Worm (Caenorhabditis elegans) whole organism, mixed stage, embryonic: ENCODE measurements around the gene F43E2.11.
"Not testable (repeated sequence)": the region's sequence is repeated elsewhere in the genome, so short reads cannot be mapped to it uniquely, and the experiment has no call there.

Experiments
- M03D4.4 ChIP-seq: sonication (generic microtip); optimal IDR thresholded peaks from 2 replicates; lab custom pipeline; 2017; ENCODE audit warnings: mild to moderate bottlenecking, missing genetic modification characterization, missing compliant biosample characterization
- bed-3 ChIP-seq: fragments of 200-800 bp; sonication (Bioruptor generic); optimal IDR thresholded peaks from 3 replicates; lab custom pipeline; 2018; ENCODE audit warnings: mild to moderate bottlenecking, missing genetic modification characterization, moderate library complexity, missing compliant biosample characterization
- ceh-43 ChIP-seq: fragments of 200-800 bp; sonication (Bioruptor generic); optimal IDR thresholded peaks from 2 replicates; lab custom pipeline; 2018; ENCODE audit warnings: mild to moderate bottlenecking, missing genetic modification characterization, moderate library complexity, missing compliant biosample characterization
- ceh-83 ChIP-seq: fragments of 200-800 bp; sonication (Bioruptor generic); optimal IDR thresholded peaks from 2 replicates; lab custom pipeline; 2018; ENCODE audit warnings: mild to moderate bottlenecking, missing genetic modification characterization, missing compliant biosample characterization
- ces-1 ChIP-seq: fragments of 150-350 bp; optimal IDR thresholded peaks from 2 replicates; lab custom pipeline; 2014; ENCODE audit warnings: missing biosample characterization, missing genetic modification reagents, missing genetic modification characterization
- cnd-1 ChIP-seq: fragments of 200-800 bp; sonication (Bioruptor generic); optimal IDR thresholded peaks from 2 replicates; lab custom pipeline; 2018; ENCODE audit warnings: mild to moderate bottlenecking, missing genetic modification characterization, missing compliant biosample characterization
- elt-1 ChIP-seq: sonication (generic microtip); optimal IDR thresholded peaks from 2 replicates; lab custom pipeline; 2017; ENCODE audit warnings: missing genetic modification characterization, mild to moderate bottlenecking, missing compliant biosample characterization, antibody characterized with exemption, moderate library complexity, borderline replicate concordance; ENCODE audit not compliant: insufficient read depth
- elt-3 ChIP-seq: fragments of 150-350 bp; optimal IDR thresholded peaks from 2 replicates; lab custom pipeline; 2014; ENCODE audit warnings: missing biosample characterization, missing genetic modification characterization
- flh-1 ChIP-seq: fragments of 200-800 bp; sonication (Bioruptor generic); optimal IDR thresholded peaks from 2 replicates; lab custom pipeline; 2018; ENCODE audit warnings: mild to moderate bottlenecking, missing genetic modification characterization, moderate library complexity, missing compliant biosample characterization
- ham-2 ChIP-seq: fragments of 200-800 bp; sonication (Bioruptor generic); optimal IDR thresholded peaks from 2 replicates; lab custom pipeline; 2018; ENCODE audit warnings: mild to moderate bottlenecking, missing genetic modification characterization, missing compliant biosample characterization
- hlh-1 ChIP-seq: fragments of 150-350 bp; optimal IDR thresholded peaks from 2 replicates; lab custom pipeline; 2014; ENCODE audit warnings: missing biosample characterization, missing genetic modification reagents, missing genetic modification characterization
- lin-13 ChIP-seq: fragments of 150-350 bp; optimal IDR thresholded peaks from 2 replicates; lab custom pipeline; 2014; ENCODE audit warnings: missing biosample characterization, missing genetic modification characterization
- lsy-2 ChIP-seq: fragments of 150-350 bp; optimal IDR thresholded peaks from 2 replicates; lab custom pipeline; 2014; ENCODE audit warnings: missing biosample characterization, missing genetic modification characterization
- mab-5 ChIP-seq: fragments of 150-350 bp; optimal IDR thresholded peaks from 2 replicates; lab custom pipeline; 2014; ENCODE audit warnings: missing biosample characterization, missing genetic modification characterization
- mep-1 ChIP-seq: fragments of 150-350 bp; optimal IDR thresholded peaks from 2 replicates; lab custom pipeline; 2017; ENCODE audit warnings: missing biosample characterization, missing genetic modification reagents, missing genetic modification characterization, inconsistent platforms
- mls-2 ChIP-seq: sonication (generic microtip); optimal IDR thresholded peaks from 2 replicates; lab custom pipeline; 2016; ENCODE audit warnings: mild to moderate bottlenecking, missing genetic modification characterization, moderate library complexity, missing compliant biosample characterization
- nhr-12 ChIP-seq: fragments of 150-350 bp; optimal IDR thresholded peaks from 2 replicates; lab custom pipeline; 2014; ENCODE audit warnings: missing biosample characterization, missing genetic modification characterization
- nhr-2 ChIP-seq: fragments of 150-350 bp; optimal IDR thresholded peaks from 2 replicates; lab custom pipeline; 2014; ENCODE audit warnings: missing biosample characterization, missing genetic modification characterization
- nhr-237 ChIP-seq: fragments of 150-350 bp; optimal IDR thresholded peaks from 2 replicates; lab custom pipeline; 2014; ENCODE audit warnings: missing biosample characterization, missing genetic modification characterization
- nhr-28 ChIP-seq: fragments of 150-350 bp; optimal IDR thresholded peaks from 2 replicates; lab custom pipeline; 2014; ENCODE audit warnings: missing biosample characterization, missing genetic modification characterization
- nhr-76 ChIP-seq: sonication (generic microtip); optimal IDR thresholded peaks from 2 replicates; lab custom pipeline; 2017; ENCODE audit warnings: missing biosample characterization, missing genetic modification characterization
- pha-4 ChIP-seq: fragments of 150-350 bp; optimal IDR thresholded peaks from 2 replicates; lab custom pipeline; 2018; ENCODE audit warnings: missing biosample characterization, missing genetic modification reagents, missing genetic modification characterization
- sem-2 ChIP-seq: fragments of 200-800 bp; sonication (Bioruptor generic); optimal IDR thresholded peaks from 2 replicates; lab custom pipeline; 2018; ENCODE audit warnings: mild to moderate bottlenecking, missing genetic modification characterization, missing compliant biosample characterization
- snpc-4 ChIP-seq: fragments of 150-350 bp; optimal IDR thresholded peaks from 2 replicates; lab custom pipeline; 2014; ENCODE audit warnings: missing biosample characterization, missing genetic modification characterization
- sptf-1 ChIP-seq: sonication (generic microtip); optimal IDR thresholded peaks from 2 replicates; lab custom pipeline; 2017; ENCODE audit warnings: mild to moderate bottlenecking, missing genetic modification characterization, moderate library complexity, missing compliant biosample characterization
- unc-120 ChIP-seq: sonication (generic microtip); optimal IDR thresholded peaks from 2 replicates; lab custom pipeline; 2017; ENCODE audit warnings: missing genetic modification characterization, missing compliant biosample characterization; ENCODE audit not compliant: poor library complexity, severe bottlenecking
- unc-62 ChIP-seq: fragments of 150-350 bp; optimal IDR thresholded peaks from 2 replicates; lab custom pipeline; 2014; ENCODE audit warnings: missing biosample characterization, missing genetic modification reagents, missing genetic modification characterization
- zip-8 ChIP-seq: fragments of 150-350 bp; optimal IDR thresholded peaks from 2 replicates; lab custom pipeline; 2014; ENCODE audit warnings: missing biosample characterization, missing genetic modification characterization

The F43E2.11 gene

DNA sequence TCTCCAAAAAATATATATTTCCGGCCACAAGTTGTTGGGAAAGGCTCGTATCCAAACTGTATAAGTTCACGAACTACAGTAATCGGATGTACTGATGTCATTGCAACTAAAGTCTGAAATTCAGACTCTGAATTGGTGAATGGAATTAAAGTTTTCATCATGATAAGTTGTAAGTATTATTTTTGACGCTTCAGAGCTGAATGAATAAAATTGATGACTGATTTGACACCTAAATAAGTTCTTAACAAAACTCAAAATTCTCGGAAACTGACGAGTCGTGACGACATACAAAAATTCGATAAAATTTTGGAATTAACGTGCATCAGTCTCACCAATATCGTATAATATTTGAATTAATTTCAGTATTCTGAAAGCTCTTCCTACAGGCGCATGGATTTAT is at the start of gene F43E2.11:
Gene F43E2.11, minus strand, starts transcription at position 101 of the 400 bp plus-strand sequence.
- not testable (repeated sequence) for TF ChIP-seq ceh-83 (GFP tag; lab: Kevin White, UChicago); nhr-12 (tag; lab: Kevin White, UChicago); unc-62

DNA sequence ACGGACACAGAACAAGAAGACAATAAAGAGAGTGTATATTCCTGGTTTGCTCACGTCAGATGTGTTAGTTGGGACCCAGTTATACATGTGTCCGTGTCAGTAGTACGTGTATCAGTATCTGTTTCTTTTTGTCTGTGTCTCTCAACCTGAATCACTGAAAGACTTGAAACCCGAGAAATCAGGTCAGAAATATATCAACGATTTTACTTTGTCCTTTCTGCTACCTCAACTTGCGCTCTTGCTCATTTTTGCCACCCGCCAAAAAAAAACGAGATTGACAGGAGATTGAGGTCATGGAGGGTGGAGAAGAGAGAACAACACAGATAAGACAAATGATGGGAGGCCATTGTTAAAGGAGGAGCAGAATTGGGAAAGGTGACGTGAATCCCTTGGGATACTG is 49.5 kb upstream of the F43E2.11 start:
- TF ChIP-seq nhr-28 (tag; lab: Kevin White, UChicago) = no peak

DNA sequence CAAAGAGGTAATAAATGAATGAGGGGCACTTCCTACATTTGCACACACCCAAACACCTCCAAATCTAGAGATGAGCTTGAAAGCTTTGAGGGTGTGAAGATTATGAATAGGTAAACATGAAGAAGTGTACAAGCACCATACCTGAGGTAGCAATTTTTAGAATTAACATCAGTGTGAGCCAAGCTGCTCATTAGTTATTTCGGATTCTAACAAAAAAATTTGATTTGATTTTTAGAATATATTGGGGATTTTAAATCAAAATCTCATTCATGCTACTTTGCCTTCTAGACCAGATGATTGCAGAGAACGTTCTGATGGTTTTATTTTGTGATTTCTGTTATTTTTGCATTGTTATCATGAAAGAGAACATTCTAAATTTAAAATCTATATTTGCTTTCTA is 43.7 kb upstream of the F43E2.11 start:
- TF ChIP-seq nhr-237 (tag; lab: Kevin White, UChicago) (no peak), nhr-12 (tag; lab: Kevin White, UChicago) (no peak), elt-3 (no peak), unc-120 (tag; lab: Kevin White, UChicago) (no peak), elt-1 (no peak), mep-1 (no peak), zip-8 (tag; lab: Kevin White, UChicago) (no peak), mab-5 (tag; lab: Kevin White, UChicago) (no peak), ceh-43 (GFP tag; lab: Kevin White, UChicago) (no peak), ces-1 (GFP tag; lab: Kevin White, UChicago) (no peak)
- TF ChIP-seq, all 35 proteins: peak for 0

DNA sequence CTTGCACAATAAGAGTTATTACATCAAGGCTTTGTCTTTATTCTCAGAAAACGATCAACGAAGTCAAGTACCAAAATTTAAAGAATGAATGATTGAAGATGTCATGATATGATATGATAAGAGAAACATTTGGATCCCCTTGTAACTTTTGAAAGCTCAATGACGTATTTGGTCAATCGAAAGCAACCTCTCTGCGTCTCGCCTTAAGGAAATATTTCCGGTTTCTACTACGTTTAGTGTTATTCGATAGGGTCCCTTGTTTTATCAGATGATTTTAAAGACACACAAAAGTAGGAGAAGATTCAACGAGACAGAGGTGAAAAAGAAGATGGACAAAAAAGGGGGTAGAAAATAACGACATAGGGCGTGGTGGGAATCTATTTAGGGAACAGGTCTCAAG is 43.2 kb upstream of the F43E2.11 start:
- TF ChIP-seq cnd-1 (tag; lab: Kevin White, UChicago) (no peak), elt-3 (no peak)

DNA sequence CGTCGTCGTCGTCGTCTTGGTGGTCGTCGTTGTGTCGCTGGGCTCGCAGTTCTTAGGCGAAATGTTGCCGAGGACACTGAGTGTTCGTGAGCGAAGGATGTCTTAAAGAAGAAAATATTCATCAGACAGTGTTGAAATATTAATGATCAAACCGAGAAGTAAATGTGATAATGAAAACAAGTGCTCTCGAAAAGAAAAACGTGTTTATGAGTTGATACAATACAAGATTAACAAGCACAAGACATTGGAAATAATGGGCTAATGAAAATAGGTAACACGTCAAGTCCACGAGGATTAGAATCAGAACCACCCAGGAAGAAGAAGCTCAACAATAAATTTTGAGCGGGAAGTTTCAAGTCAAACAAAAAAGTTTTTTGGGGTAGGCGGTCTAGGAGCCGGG is 41.8 kb upstream of the F43E2.11 start, which contains the start of gene K02A2.5:
Gene K02A2.5, minus strand, starts transcription at position 101 of the 400 bp plus-strand sequence.
- TF ChIP-seq snpc-4 (no peak), mls-2 (no peak), pha-4 (tag; lab: Kevin White, UChicago) (no peak), hlh-1 (tag; lab: Kevin White, UChicago) (no peak), flh-1 (GFP tag; lab: Kevin White, UChicago) (no peak), sem-2 (no peak), ceh-43 (GFP tag; lab: Kevin White, UChicago) (no peak), lsy-2 (tag; lab: Kevin White, UChicago) (no peak), nhr-2 (tag; lab: Kevin White, UChicago) (no peak), lin-13 (tag; lab: Kevin White, UChicago) (no peak), M03D4.4 (tag; lab: Kevin White, UChicago) (no peak), bed-3 (GFP tag; lab: Kevin White, UChicago) (no peak), mep-1 (no peak), ham-2 (GFP tag; lab: Kevin White, UChicago) (no peak)

DNA sequence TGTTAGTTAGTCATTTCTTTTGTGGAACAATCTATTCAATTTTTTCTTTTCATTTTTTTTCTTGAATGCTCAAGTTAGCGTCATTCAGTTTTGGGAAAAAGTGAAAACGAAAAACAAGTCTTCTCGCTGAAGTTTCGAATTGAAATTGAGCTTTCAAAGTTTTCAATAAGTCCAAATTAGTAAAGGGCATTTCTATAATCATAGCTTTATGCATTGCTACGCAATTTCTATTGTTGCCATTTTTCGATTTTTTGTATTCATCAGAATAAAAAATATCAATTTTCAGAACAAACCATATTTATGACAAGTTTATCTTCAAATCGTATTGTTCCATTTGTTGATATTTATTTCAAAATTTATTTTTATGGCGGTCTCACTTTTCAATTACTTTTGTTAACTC is 38.1 kb upstream of the F43E2.11 start, which contains the start of gene srd-55:
Gene srd-55, plus strand, starts transcription at position 301 of the 400 bp plus-strand sequence.
- TF ChIP-seq mab-5 (tag; lab: Kevin White, UChicago) (no peak), sptf-1 (tag; lab: Kevin White, UChicago) (no peak), zip-8 (tag; lab: Kevin White, UChicago) (no peak), elt-3 (no peak), pha-4 (tag; lab: Kevin White, UChicago) (no peak), lin-13 (tag; lab: Kevin White, UChicago) (no peak), elt-1 (no peak), nhr-76 (tag; lab: Kevin White, UChicago) (no peak)
- TF ChIP-seq, all 35 proteins: peak for 0

DNA sequence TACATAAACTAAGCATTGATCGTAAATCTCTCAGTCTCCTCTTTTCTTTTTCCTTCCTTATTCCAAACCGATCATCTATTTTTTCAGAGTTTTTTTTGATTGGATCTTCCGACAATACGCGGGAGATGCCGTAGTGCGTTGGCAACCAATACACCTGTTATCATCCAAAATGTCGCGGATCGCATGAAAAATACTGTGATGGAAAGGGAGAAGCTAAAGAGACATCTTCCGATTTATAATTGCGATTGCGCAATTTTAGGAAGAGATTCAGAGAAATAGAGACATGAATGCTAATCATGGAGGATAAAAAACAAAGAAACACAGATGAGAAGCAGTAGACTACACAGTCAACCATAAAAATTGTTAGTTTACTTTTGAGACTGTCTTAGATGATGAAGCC is 36.3 kb upstream of the F43E2.11 start:
- TF ChIP-seq unc-62 (no peak), zip-8 (tag; lab: Kevin White, UChicago) (peak; percentile 28)
- TF ChIP-seq, all 35 proteins: peak for 1
